Worm (Caenorhabditis elegans) whole organism, L3 larva: ENCODE data around the gene Y53G8AR.9.

Source experiments
- R02D3.7 ChIP-seq: fragments of 150-350 bp; optimal IDR thresholded peaks from 2 replicates; lab custom pipeline; 2014; ENCODE audit warnings: missing biosample characterization, missing genetic modification characterization
- ama-1 ChIP-seq: fragments of 150-350 bp; optimal IDR thresholded peaks from 2 replicates; lab custom pipeline; 2018
- ceh-16 ChIP-seq: sonication (generic microtip); optimal IDR thresholded peaks from 2 replicates; lab custom pipeline; 2017; ENCODE audit warnings: missing biosample characterization, missing genetic modification characterization
- ceh-28 ChIP-seq: fragments of 150-350 bp; optimal IDR thresholded peaks from 2 replicates; lab custom pipeline; 2014; ENCODE audit warnings: missing biosample characterization, missing genetic modification reagents, missing genetic modification characterization
- egl-5 ChIP-seq: fragments of 150-350 bp; optimal IDR thresholded peaks from 2 replicates; lab custom pipeline; 2017; ENCODE audit warnings: missing biosample characterization, missing genetic modification reagents, missing genetic modification characterization, inconsistent platforms
- elt-2 ChIP-seq: sonication (generic microtip); optimal IDR thresholded peaks from 2 replicates; lab custom pipeline; 2016; ENCODE audit warnings: missing genetic modification reagents, mild to moderate bottlenecking, missing genetic modification characterization, missing compliant biosample characterization
- eor-1 ChIP-seq, 2 experiments: fragments of 150-350 bp; optimal IDR thresholded peaks; 2 replicates each; lab custom pipeline; 2014 to 2018; ENCODE audit warnings: missing biosample characterization in 2 of 2, missing genetic modification characterization in 2 of 2
- fkh-10 ChIP-seq: sonication (generic microtip); optimal IDR thresholded peaks from 2 replicates; lab custom pipeline; 2017; ENCODE audit warnings: missing biosample characterization, missing genetic modification reagents, missing genetic modification characterization
- hmg-11 ChIP-seq: sonication (generic microtip); optimal IDR thresholded peaks from 2 replicates; lab custom pipeline; 2016; ENCODE audit warnings: missing genetic modification characterization, missing compliant biosample characterization
- jun-1 ChIP-seq: fragments of 150-350 bp; optimal IDR thresholded peaks from 2 replicates; lab custom pipeline; 2014; ENCODE audit warnings: missing biosample characterization, missing genetic modification reagents, missing genetic modification characterization
- lin-39 ChIP-seq: fragments of 150-350 bp; optimal IDR thresholded peaks from 2 replicates; lab custom pipeline; 2018; ENCODE audit warnings: missing biosample characterization, missing genetic modification reagents, missing genetic modification characterization
- mdl-1 ChIP-seq: fragments of 150-350 bp; optimal IDR thresholded peaks from 2 replicates; lab custom pipeline; 2014; ENCODE audit warnings: missing biosample characterization, missing genetic modification characterization
- nfya-1 ChIP-seq: sonication (generic microtip); optimal IDR thresholded peaks from 2 replicates; lab custom pipeline; 2017; ENCODE audit warnings: missing genetic modification characterization, mild to moderate bottlenecking, missing compliant biosample characterization, antibody characterized with exemption, moderate library complexity; ENCODE audit not compliant: insufficient read depth
- nhr-12 ChIP-seq: fragments of 150-350 bp; optimal IDR thresholded peaks from 2 replicates; lab custom pipeline; 2014; ENCODE audit warnings: missing biosample characterization, missing genetic modification characterization
- nhr-23 ChIP-seq: fragments of 150-350 bp; optimal IDR thresholded peaks from 2 replicates; lab custom pipeline; 2014; ENCODE audit warnings: missing biosample characterization, missing genetic modification reagents, missing genetic modification characterization
- nhr-237 ChIP-seq: fragments of 150-350 bp; optimal IDR thresholded peaks from 2 replicates; lab custom pipeline; 2014; ENCODE audit warnings: missing biosample characterization, missing genetic modification characterization
- nhr-43 ChIP-seq: sonication (generic microtip); optimal IDR thresholded peaks from 2 replicates; lab custom pipeline; 2016; ENCODE audit warnings: mild to moderate bottlenecking, missing genetic modification characterization, missing compliant biosample characterization; ENCODE audit not compliant: poor library complexity, severe bottlenecking
- nhr-67 ChIP-seq: fragments of 150-350 bp; optimal IDR thresholded peaks from 2 replicates; lab custom pipeline; 2014; ENCODE audit warnings: missing biosample characterization, missing genetic modification characterization
- nhr-77 ChIP-seq: fragments of 150-350 bp; optimal IDR thresholded peaks from 2 replicates; lab custom pipeline; 2014; ENCODE audit warnings: missing biosample characterization, missing genetic modification characterization
- pha-4 ChIP-seq: fragments of 150-350 bp; optimal IDR thresholded peaks from 2 replicates; lab custom pipeline; 2014; ENCODE audit warnings: missing biosample characterization, missing genetic modification reagents, missing genetic modification characterization
- pqm-1 ChIP-seq: fragments of 150-350 bp; optimal IDR thresholded peaks from 2 replicates; lab custom pipeline; 2017; ENCODE audit warnings: missing biosample characterization, missing genetic modification characterization, inconsistent platforms
- sea-2 ChIP-seq: fragments of 150-350 bp; sonication (generic microtip); optimal IDR thresholded peaks from 4 replicates; lab custom pipeline; 2014; ENCODE audit warnings: missing biosample characterization, missing genetic modification reagents, missing genetic modification characterization
- snpc-4 ChIP-seq: fragments of 150-350 bp; optimal IDR thresholded peaks from 2 replicates; lab custom pipeline; 2014; ENCODE audit warnings: missing biosample characterization, missing genetic modification characterization
- tbx-2 ChIP-seq: sonication (generic microtip); optimal IDR thresholded peaks from 2 replicates; lab custom pipeline; 2016; ENCODE audit warnings: mild to moderate bottlenecking, missing genetic modification characterization, missing compliant biosample characterization
- zag-1 ChIP-seq: fragments of 150-350 bp; optimal IDR thresholded peaks from 2 replicates; lab custom pipeline; 2014; ENCODE audit warnings: missing biosample characterization, missing genetic modification characterization
- ztf-11 ChIP-seq: fragments of 150-350 bp; optimal IDR thresholded peaks from 2 replicates; lab custom pipeline; 2014; ENCODE audit warnings: missing biosample characterization, missing genetic modification characterization

Gene Y53G8AR.9

ce11 chrIII:3279304-3279703 is 41.7 kb downstream of the Y53G8AR.9 start (continued):
- TF ChIP-seq nhr-43 (tag; lab: Kevin White, UChicago) (peak; percentile 73), nhr-77 (no peak), nhr-237 (tag; lab: Kevin White, UChicago) (no peak), ztf-11 (no peak), sea-2 (no peak), jun-1 (tag; lab: Kevin White, UChicago) (peak; percentile 64), mdl-1 (tag; lab: Kevin White, UChicago) (no peak), nhr-67 (tag; lab: Kevin White, UChicago) (no peak)

DNA sequence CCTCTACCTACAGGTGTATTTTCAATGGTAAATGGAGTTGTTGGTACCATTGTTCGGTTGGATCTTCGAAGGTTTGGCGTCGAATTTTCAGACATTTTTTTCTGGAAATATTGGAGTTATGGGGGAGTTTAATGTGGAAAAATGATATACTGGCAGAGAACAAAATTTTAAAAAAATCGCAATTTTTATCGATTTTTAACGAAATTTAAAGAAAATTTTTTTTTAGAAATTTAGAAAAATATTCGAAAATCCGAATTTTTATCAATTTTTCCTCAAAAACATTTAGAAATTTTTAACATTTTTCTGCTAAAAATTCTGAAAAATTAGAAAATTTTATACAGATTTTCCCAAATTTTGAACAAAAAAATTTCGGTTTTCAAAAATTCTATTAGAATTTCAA is 42.4 kb downstream of the Y53G8AR.9 start, which contains the start of gene Y53G8AM.8:
TSS of gene Y53G8AM.8 (minus strand) at position 101 of the 400 bp plus-strand sequence.
- no peak for TF ChIP-seq pha-4 (tag; lab: Kevin White, UChicago)
- TF ChIP-seq nfya-1 (tag; lab: Kevin White, UChicago), result no peak
- TF ChIP-seq ceh-16 (tag; lab: Kevin White, UChicago), result no peak

ce11 chrIII:3273141-3273540 is 47.9 kb downstream of the Y53G8AR.9 start:
- TF ChIP-seq ama-1 (lab: Kevin White, UChicago) (no peak), lin-39 (peak; percentile 12), nhr-67 (tag; lab: Kevin White, UChicago) (no peak), fkh-10 (no peak), pha-4 (tag; lab: Kevin White, UChicago) (peak; percentile 24), egl-5 (no peak), nhr-23 (tag; lab: Kevin White, UChicago) (peak; percentile 20), nfya-1 (tag; lab: Kevin White, UChicago) (peak; percentile 50)

- TF ChIP-seq nhr-12 (no peak), nhr-43 (tag; lab: Kevin White, UChicago) (no peak), zag-1 (tag; lab: Kevin White, UChicago) (no peak), snpc-4 (tag; lab: Kevin White, UChicago) (peak; percentile 26), ceh-28 (tag; lab: Kevin White, UChicago) (peak; percentile 53), nhr-237 (tag; lab: Kevin White, UChicago) (no peak), R02D3.7 (tag; lab: Kevin White, UChicago) (peak; percentile 31), nfya-1 (tag; lab: Kevin White, UChicago) (peak; percentile 65), nhr-77 (no peak), tbx-2 (tag; lab: Kevin White, UChicago) (peak; percentile 54), ztf-11 (no peak), elt-2 (tag; lab: Kevin White, UChicago) (peak; percentile 71), eor-1 (tag; optimal IDR thresholded peaks at IDR 0.05; lab: Kevin White, UChicago) (no peak), hmg-11 (tag; lab: Kevin White, UChicago) (peak; percentile 47), nhr-23 (tag; lab: Kevin White, UChicago) (peak; percentile 61), pha-4 (tag; lab: Kevin White, UChicago) (peak; percentile 66), pqm-1 (peak; percentile 27)
- TF ChIP-seq, all 47 proteins: peak for 10
Observed at ce11 chrIII:3271682-3272081, 49.4 kb downstream of the Y53G8AR.9 start.
